Fruit fly (Drosophila melanogaster) whole organism, embryonic: ENCODE measurements around the gene CG13640.

ENCODE experiments used
- Abd-B ChIP-seq: fragments of 200-800 bp; sonication (Bioruptor generic); optimal IDR thresholded peaks from 2 replicates; lab custom pipeline; 2018; ENCODE audit warnings: missing biosample characterization, mild to moderate bottlenecking, missing genetic modification characterization, moderate library complexity
- CG10267 ChIP-seq: fragments of 200-800 bp; sonication (Bioruptor generic); optimal IDR thresholded peaks from 2 replicates; lab custom pipeline; 2018; ENCODE audit warnings: missing biosample characterization, mild to moderate bottlenecking, missing genetic modification characterization, moderate library complexity
- CG10274 ChIP-seq: fragments of 200-800 bp; sonication (Bioruptor generic); optimal IDR thresholded peaks from 3 replicates; lab custom pipeline; 2017; ENCODE audit warnings: missing biosample characterization, mild to moderate bottlenecking, missing genetic modification characterization
- CG10321 ChIP-seq: fragments of 200-800 bp; sonication (Bioruptor generic); IDR thresholded peaks from 2 replicates; pipeline ENCODE4 v1.3.6; 2022; ENCODE audit warnings: missing biosample characterization, missing genetic modification characterization
- CG11093 ChIP-seq: fragments of 200-800 bp; sonication (Bioruptor generic); IDR thresholded peaks from 3 replicates; pipeline ENCODE4 v1.3.6; 2022; ENCODE audit warnings: missing biosample characterization, missing genetic modification characterization
- CG11560 ChIP-seq: fragments of 200-800 bp; sonication (Bioruptor generic); IDR thresholded peaks from 3 replicates; pipeline ENCODE4 v1.3.6; 2022; ENCODE audit warnings: missing biosample characterization, missing genetic modification characterization
- CG11696 ChIP-seq: fragments of 200-800 bp; sonication (Bioruptor generic); IDR thresholded peaks from 2 replicates; pipeline ENCODE4 v1.3.6; 2022; ENCODE audit warnings: missing biosample characterization, missing genetic modification characterization
- CG13775 ChIP-seq: fragments of 200-800 bp; sonication (Bioruptor generic); optimal IDR thresholded peaks from 3 replicates; lab custom pipeline; 2017; ENCODE audit warnings: missing biosample characterization, mild to moderate bottlenecking, missing genetic modification characterization
- CG14667 ChIP-seq: fragments of 200-800 bp; sonication (Bioruptor generic); IDR thresholded peaks from 2 replicates; pipeline ENCODE4 v1.3.6; 2022; ENCODE audit warnings: missing biosample characterization, missing genetic modification characterization
- CG17359 ChIP-seq: fragments of 200-800 bp; sonication (Bioruptor generic); optimal IDR thresholded peaks from 3 replicates; lab custom pipeline; 2018; ENCODE audit warnings: missing biosample characterization, mild to moderate bottlenecking, missing genetic modification characterization, moderate library complexity
- CG18262 ChIP-seq: fragments of 200-800 bp; optimal IDR thresholded peaks from 3 replicates; lab custom pipeline; 2019; ENCODE audit warnings: missing biosample characterization, mild to moderate bottlenecking, missing genetic modification characterization, moderate library complexity
- CG18476 ChIP-seq: fragments of 200-800 bp; sonication (Bioruptor generic); optimal IDR thresholded peaks from 2 replicates; lab custom pipeline; 2016; ENCODE audit warnings: missing biosample characterization, mild to moderate bottlenecking, missing genetic modification characterization
- CG2678 ChIP-seq: fragments of 200-800 bp; sonication (Bioruptor generic); optimal IDR thresholded peaks from 3 replicates; lab custom pipeline; 2019; ENCODE audit warnings: missing biosample characterization, mild to moderate bottlenecking, missing genetic modification characterization, moderate library complexity
- CG30020 ChIP-seq: fragments of 200-800 bp; optimal IDR thresholded peaks from 2 replicates; lab custom pipeline; 2019; ENCODE audit warnings: missing biosample characterization, mild to moderate bottlenecking, missing genetic modification characterization, moderate library complexity
- CG4424 ChIP-seq: fragments of 200-800 bp; sonication (Bioruptor generic); optimal IDR thresholded peaks from 3 replicates; lab custom pipeline; 2016; ENCODE audit warnings: missing biosample characterization, missing genetic modification characterization
- CG6175 ChIP-seq: fragments of 200-800 bp; sonication (Bioruptor generic); IDR thresholded peaks from 3 replicates; pipeline ENCODE4 v1.3.6; 2022; ENCODE audit warnings: missing biosample characterization, missing genetic modification characterization
- CG7556 ChIP-seq: fragments of 200-800 bp; sonication (Bioruptor generic); optimal IDR thresholded peaks from 2 replicates; lab custom pipeline; 2017; ENCODE audit warnings: missing biosample characterization, mild to moderate bottlenecking, missing genetic modification characterization
- CG7963 ChIP-seq: fragments of 200-800 bp; sonication (Bioruptor generic); IDR thresholded peaks from 3 replicates; pipeline ENCODE4 v1.3.6; 2022; ENCODE audit warnings: missing biosample characterization, missing genetic modification characterization; ENCODE audit not compliant: partially characterized antibody
- CG8281 ChIP-seq: fragments of 200-800 bp; sonication (Bioruptor generic); optimal IDR thresholded peaks from 2 replicates; lab custom pipeline; 2018; ENCODE audit warnings: missing biosample characterization, mild to moderate bottlenecking, missing genetic modification characterization, moderate library complexity
- Camta ChIP-seq: fragments of 200-800 bp; sonication (Bioruptor generic); optimal IDR thresholded peaks from 2 replicates; lab custom pipeline; 2016; ENCODE audit warnings: missing biosample characterization, missing genetic modification characterization
- CoRest ChIP-seq: fragments of 200-800 bp; sonication (Bioruptor generic); optimal IDR thresholded peaks from 3 replicates; lab custom pipeline; 2018; ENCODE audit warnings: missing biosample characterization, mild to moderate bottlenecking, missing genetic modification characterization, moderate library complexity
- ERR ChIP-seq: fragments of 200-800 bp; sonication (Bioruptor generic); optimal IDR thresholded peaks from 2 replicates; lab custom pipeline; 2016; ENCODE audit warnings: missing biosample characterization, missing genetic modification characterization
- Ets65A ChIP-seq: fragments of 200-800 bp; sonication (Bioruptor generic); peaks from one replicate; lab custom pipeline; 2016; ENCODE audit warnings: missing biosample characterization, missing genetic modification characterization
- HLH54F ChIP-seq: fragments of 200-800 bp; sonication (Bioruptor generic); optimal IDR thresholded peaks from 3 replicates; lab custom pipeline; 2016; ENCODE audit warnings: missing biosample characterization, missing genetic modification characterization
- HmgZ ChIP-seq: fragments of 200-800 bp; sonication (Bioruptor generic); optimal IDR thresholded peaks from 2 replicates; lab custom pipeline; 2018; ENCODE audit warnings: missing biosample characterization, mild to moderate bottlenecking, missing genetic modification characterization
- Mrtf ChIP-seq: fragments of 200-800 bp; sonication (Bioruptor generic); IDR thresholded peaks from 3 replicates; pipeline ENCODE4 v1.3.6; 2022; ENCODE audit warnings: missing biosample characterization, missing genetic modification characterization
- Neu2 ChIP-seq: fragments of 200-800 bp; sonication (Bioruptor generic); optimal IDR thresholded peaks from 3 replicates; lab custom pipeline; 2016; ENCODE audit warnings: missing biosample characterization, missing genetic modification characterization, borderline replicate concordance
- NfI ChIP-seq: fragments of 200-800 bp; sonication (Bioruptor generic); optimal IDR thresholded peaks from 3 replicates; lab custom pipeline; 2018; ENCODE audit warnings: missing biosample characterization, mild to moderate bottlenecking, missing genetic modification characterization, moderate library complexity
- Pdp1 ChIP-seq, 2 experiments: fragments of 200-800 bp; sonication (Bioruptor generic); optimal IDR thresholded peaks; 3 replicates each; lab custom pipeline; 2016; ENCODE audit warnings: missing biosample characterization in 2 of 2, missing genetic modification characterization in 2 of 2, mild to moderate bottlenecking in 1 of 2, moderate library complexity in 1 of 2
- Poxn ChIP-seq: fragments of 200-800 bp; sonication (Bioruptor generic); IDR thresholded peaks from 2 replicates; pipeline ENCODE4 v1.3.6; 2022; ENCODE audit warnings: missing biosample characterization, missing genetic modification characterization
- Scr ChIP-seq: fragments of 200-800 bp; sonication (Bioruptor generic); IDR thresholded peaks from 2 replicates; pipeline ENCODE4 v1.3.6; 2022; ENCODE audit warnings: missing biosample characterization, missing genetic modification characterization; ENCODE audit not compliant: partially characterized antibody
- Six4 ChIP-seq: fragments of 200-800 bp; sonication (Bioruptor generic); optimal IDR thresholded peaks from 2 replicates; lab custom pipeline; 2016; ENCODE audit warnings: missing biosample characterization, missing genetic modification characterization
- amos ChIP-seq: fragments of 200-800 bp; sonication (Bioruptor generic); IDR thresholded peaks from 2 replicates; pipeline ENCODE4 v1.3.6; 2022; ENCODE audit warnings: missing biosample characterization, missing genetic modification characterization; ENCODE audit not compliant: partially characterized antibody
- btn ChIP-seq: fragments of 200-800 bp; sonication (Bioruptor generic); optimal IDR thresholded peaks from 2 replicates; lab custom pipeline; 2016; ENCODE audit warnings: missing biosample characterization, missing genetic modification characterization
- ci ChIP-seq: fragments of 200-800 bp; sonication (Bioruptor generic); IDR thresholded peaks from 3 replicates; pipeline ENCODE4 v1.3.6; 2022; ENCODE audit warnings: missing biosample characterization, missing genetic modification characterization
- crol ChIP-seq: fragments of 200-800 bp; sonication (Bioruptor generic); IDR thresholded peaks from 2 replicates; pipeline ENCODE4 v1.3.6; 2022; ENCODE audit warnings: missing biosample characterization, missing genetic modification characterization
- crp ChIP-seq, 2 experiments: fragments of 200-800 bp; sonication (Bioruptor generic); optimal IDR thresholded peaks; 2 replicates in 1 of 2; 3 replicates in 1 of 2; lab custom pipeline; 2017; ENCODE audit warnings: missing biosample characterization in 2 of 2, missing genetic modification characterization in 2 of 2, mild to moderate bottlenecking in 1 of 2, moderate library complexity in 1 of 2
- dysf ChIP-seq: fragments of 200-800 bp; sonication (Bioruptor generic); IDR thresholded peaks from 3 replicates; pipeline ENCODE4 v1.3.6; 2022; ENCODE audit warnings: missing biosample characterization, missing genetic modification characterization
- h ChIP-seq: fragments of >200 bp; optimal IDR thresholded peaks from 2 replicates; lab custom pipeline; 2017
- hth ChIP-seq: fragments of >200 bp; optimal IDR thresholded peaks from 2 replicates; lab custom pipeline; 2017; ENCODE audit warnings: inconsistent platforms
- inv ChIP-seq: fragments of 200-800 bp; sonication (Bioruptor generic); IDR thresholded peaks from 2 replicates; pipeline ENCODE4 v1.3.6; 2022; ENCODE audit warnings: missing biosample characterization, missing genetic modification characterization; ENCODE audit not compliant: partially characterized antibody
- otp ChIP-seq: fragments of 200-800 bp; sonication (Bioruptor generic); IDR thresholded peaks from 3 replicates; pipeline ENCODE4, ENCODE4 v1.3.6; 2022; ENCODE audit warnings: missing biosample characterization, missing genetic modification characterization
- sens ChIP-seq: fragments of 200-800 bp; sonication (Bioruptor generic); peaks from one replicate; lab custom pipeline; 2016; ENCODE audit warnings: missing biosample characterization, missing genetic modification characterization
- stc ChIP-seq: fragments of 200-800 bp; sonication (Bioruptor generic); IDR thresholded peaks from 2 replicates; pipeline ENCODE4 v1.3.6; 2022; ENCODE audit warnings: missing biosample characterization, missing genetic modification characterization
- sug ChIP-seq: fragments of 200-800 bp; optimal IDR thresholded peaks from 2 replicates; lab custom pipeline; 2019; ENCODE audit warnings: missing biosample characterization, mild to moderate bottlenecking, missing genetic modification characterization, moderate library complexity
- tap ChIP-seq: fragments of 200-800 bp; optimal IDR thresholded peaks from 3 replicates; lab custom pipeline; 2019; ENCODE audit warnings: missing biosample characterization, mild to moderate bottlenecking, missing genetic modification characterization, moderate library complexity
- tna ChIP-seq: fragments of 200-800 bp; sonication (Bioruptor generic); IDR thresholded peaks from 2 replicates; pipeline ENCODE4 v1.3.6; 2022; ENCODE audit warnings: missing biosample characterization, missing genetic modification characterization; ENCODE audit not compliant: partially characterized antibody
- trh ChIP-seq: fragments of 200-800 bp; sonication (Bioruptor generic); optimal IDR thresholded peaks from 2 replicates; lab custom pipeline; 2016; ENCODE audit warnings: missing biosample characterization, missing genetic modification characterization
- yki ChIP-seq: fragments of >200 bp; optimal IDR thresholded peaks from 3 replicates; lab custom pipeline; 2018

The CG13640 gene

DNA sequence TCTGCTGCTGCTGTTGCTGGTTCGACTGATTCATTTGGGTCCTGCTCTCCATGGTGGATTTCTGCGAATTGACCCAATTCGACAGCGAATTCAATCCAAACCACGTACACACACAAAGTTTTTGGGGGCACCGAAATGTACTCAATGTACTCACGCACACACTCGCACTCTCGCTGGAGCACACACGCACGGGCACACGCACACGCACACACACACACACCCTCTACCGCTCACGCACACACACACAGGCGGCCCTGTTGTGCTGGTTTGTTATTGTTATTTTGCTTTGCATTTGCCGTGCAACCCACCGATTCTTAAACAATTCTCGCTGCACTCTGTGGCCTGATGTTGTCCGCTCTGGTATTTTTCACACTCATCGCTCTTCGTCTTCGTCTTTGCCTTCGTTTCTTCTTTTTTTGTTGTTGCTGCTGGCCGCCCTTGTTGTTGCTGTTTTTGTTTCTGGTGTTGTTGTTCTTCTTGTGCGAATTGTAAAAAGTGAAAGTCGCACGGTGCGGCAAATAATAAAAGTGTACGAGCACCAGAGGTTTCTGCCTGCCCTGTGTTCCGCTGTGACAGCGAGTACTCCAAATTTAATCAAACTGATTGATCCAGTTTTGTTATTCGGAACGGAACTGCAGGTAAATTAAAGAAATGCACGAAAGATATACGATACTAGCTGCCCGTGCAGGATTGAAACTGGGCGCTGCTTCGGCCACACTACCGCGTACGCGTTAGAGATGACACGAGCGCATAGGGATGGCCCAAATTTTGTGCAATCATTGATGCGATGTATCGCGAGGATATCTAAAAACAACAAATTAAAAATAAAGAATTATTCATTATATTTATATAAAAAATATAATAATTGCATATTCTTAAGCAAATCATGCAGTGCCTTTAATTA is 14.2 kb upstream of the CG13640 start, which contains the start of gene CG3744 (continued):
- TF ChIP-seq CG11696 (GFP tag; lab: Robert Waterston, UW) = peak; percentile 81
- TF ChIP-seq tna (GFP tag; lab: Robert Waterston, UW) = peak; percentile 88
- peak; percentile 85 for TF ChIP-seq CG10267 (tag; lab: Kevin White, UChicago)
- TF ChIP-seq CG4424 (GFP tag; lab: Kevin White, UChicago) = peak; percentile 88
- no peak for TF ChIP-seq hth
- peak; percentile 76 for TF ChIP-seq trh (GFP tag; lab: Kevin White, UChicago)
- peak; percentile 72 for TF ChIP-seq CG11560 (tag; lab: Robert Waterston, UW)
- TF ChIP-seq HLH54F (GFP tag; lab: Kevin White, UChicago) = peak; percentile 82
- peak; percentile 89 for TF ChIP-seq CG13775 (GFP tag; lab: Kevin White, UChicago)
- TF ChIP-seq HmgZ (tag; lab: Kevin White, UChicago) = peak; percentile 73
- TF ChIP-seq inv (GFP tag; lab: Robert Waterston, UW) = peak; percentile 94
- TF ChIP-seq NfI (GFP tag; lab: Kevin White, UChicago) = peak; percentile 95
- no peak for TF ChIP-seq crp (GFP tag; optimal IDR thresholded peaks at IDR 0.05; lab: Kevin White, UChicago)
- peak; percentile 94 for TF ChIP-seq Mrtf (GFP tag; lab: Robert Waterston, UW)
- peak; percentile 75 to 77 for TF ChIP-seq Pdp1 (GFP tag; optimal IDR thresholded peaks at IDR 0.05; lab: Kevin White, UChicago)
- TF ChIP-seq amos = peak; percentile 94
- TF ChIP-seq btn (GFP tag; lab: Kevin White, UChicago) = no peak
- TF ChIP-seq yki (lab: Kevin White, UChicago) = no peak
- peak; percentile 92 for TF ChIP-seq CG14667
- peak; percentile 85 for TF ChIP-seq Abd-B (GFP tag; lab: Kevin White, UChicago)
- peak; percentile 86 for TF ChIP-seq CG7556 (GFP tag; lab: Kevin White, UChicago)
- peak; percentile 86 for TF ChIP-seq Six4 (GFP tag; lab: Kevin White, UChicago)
- TF ChIP-seq Ets65A (GFP tag; lab: Kevin White, UChicago) = peak; percentile 99
- TF ChIP-seq sens (GFP tag; lab: Kevin White, UChicago) = peak; percentile 82
- TF ChIP-seq CG18476 = peak; percentile 71
- TF ChIP-seq CoRest = peak; percentile 93
- peak; percentile 72 for TF ChIP-seq CG30020 (tag; lab: Kevin White, UChicago)
- peak; percentile 81 for TF ChIP-seq Poxn (GFP tag; lab: Robert Waterston, UW)
- peak; percentile 57 for TF ChIP-seq CG10274 (GFP tag; lab: Kevin White, UChicago)
- peak; percentile 83 for TF ChIP-seq CG11093
- peak; percentile 95 for TF ChIP-seq ci (GFP tag; lab: Robert Waterston, UW)
- peak; percentile 61 for TF ChIP-seq ERR (GFP tag; lab: Kevin White, UChicago)
- no peak for TF ChIP-seq Neu2 (GFP tag; lab: Kevin White, UChicago)
- peak; percentile 90 for TF ChIP-seq CG17359 (tag; lab: Kevin White, UChicago)
- TF ChIP-seq h (lab: Kevin White, UChicago) = no peak
- peak; percentile 46 for TF ChIP-seq Camta (GFP tag; lab: Kevin White, UChicago)
- peak; percentile 92 for TF ChIP-seq CG6175 (GFP tag; lab: Robert Waterston, UW)
- TF ChIP-seq tap (tag; lab: Kevin White, UChicago) = peak; percentile 85
- peak; percentile 89 for TF ChIP-seq CG18262
- TF ChIP-seq crol = peak; percentile 44; the same call in 1 of the 2 replicates
- peak; percentile 93 for TF ChIP-seq CG7963 (GFP tag; lab: Robert Waterston, UW)
- TF ChIP-seq Scr (GFP tag; lab: Robert Waterston, UW) = peak; percentile 97
- TF ChIP-seq dysf (GFP tag; lab: Robert Waterston, UW) = peak; percentile 94
- TF ChIP-seq CG8281 (tag; lab: Kevin White, UChicago) = peak; percentile 67
- TF ChIP-seq CG2678 (tag; lab: Kevin White, UChicago) = peak; percentile 90
- TF ChIP-seq otp = peak; percentile 93
- peak; percentile 77 for TF ChIP-seq CG10321
- peak; percentile 85 for TF ChIP-seq stc
- TF ChIP-seq sug = peak; percentile 93
